Worm (Caenorhabditis elegans): ENCODE data around the gene srt-30.
A peak's percentile ranks its signal among the peaks of the same experiment; 100 is the strongest.

srt-30 gene

DNA sequence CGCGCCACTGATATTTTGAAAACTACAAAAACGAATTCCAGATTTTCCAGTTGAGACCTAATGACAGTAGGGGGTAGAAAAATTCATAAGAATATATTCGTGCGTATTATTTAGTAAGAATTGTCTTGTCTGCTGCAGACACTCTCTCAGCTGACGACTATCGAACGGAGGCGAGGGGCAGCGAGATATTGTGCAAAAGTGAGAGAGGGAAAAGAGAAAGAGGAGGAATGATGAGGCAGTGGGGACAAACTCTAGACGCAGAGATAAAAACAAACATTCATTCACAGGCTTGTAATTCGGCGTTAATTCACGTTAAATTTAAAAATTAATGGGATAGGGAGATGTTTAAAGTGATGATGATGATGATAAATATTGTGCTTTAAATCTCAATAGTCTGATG is 43.4 kb downstream of the srt-30 start, which contains the start of gene gid-7 (continued):
- no peak for TF ChIP-seq F37D6.2 (tag; optimal IDR thresholded peaks at IDR 0.05)
- no peak for TF ChIP-seq pha-4 (GFP tag; IDR thresholded peaks at IDR 0.05)
- TF ChIP-seq pha-4 (tag; optimal IDR thresholded peaks at IDR 0.05): no peak
- peak; percentile 65 for TF ChIP-seq mes-2 (tag; optimal IDR thresholded peaks at IDR 0.05; ENCODE audit: poor library complexity, severe bottlenecking)
- TF ChIP-seq lin-38 (GFP tag; IDR thresholded peaks at IDR 0.05): peak; percentile 56
- TF ChIP-seq aha-1 (tag): peak; percentile 95
- TF ChIP-seq ctbp-1 (GFP tag; IDR thresholded peaks at IDR 0.05): no peak
- TF ChIP-seq dpl-1 (GFP tag; optimal IDR thresholded peaks at IDR 0.05): peak; percentile 63
- TF ChIP-seq zfp-3 (GFP tag; conservative IDR thresholded peaks at IDR 0.05): no peak

ce11 chrV:3750328-3750727 is 50.0 kb downstream of the srt-30 start:
- no peak for TF ChIP-seq fkh-10 (GFP tag; optimal IDR thresholded peaks at IDR 0.05)
- TF ChIP-seq nhr-77 (tag; optimal IDR thresholded peaks at IDR 0.05): no peak
- no peak for TF ChIP-seq snpc-1.2 (GFP tag; IDR thresholded peaks at IDR 0.05)
- TF ChIP-seq set-16 (GFP tag; IDR thresholded peaks at IDR 0.05): peak; percentile 91
- no peak for TF ChIP-seq dmd-9 (GFP tag; IDR thresholded peaks at IDR 0.05)
- no peak for TF ChIP-seq Y48G9A.11 (GFP tag; IDR thresholded peaks at IDR 0.05)
- no peak for TF ChIP-seq tag-97 (GFP tag; IDR thresholded peaks at IDR 0.05)
- no peak for TF ChIP-seq pqm-1 (tag; optimal IDR thresholded peaks at IDR 0.05)
- TF ChIP-seq egl-27 (tag; optimal IDR thresholded peaks at IDR 0.05): no peak
- TF ChIP-seq aha-1 (tag): peak; percentile 28
- TF ChIP-seq T20F7.1 (GFP tag; optimal IDR thresholded peaks at IDR 0.05): no peak
- no peak for TF ChIP-seq mxl-2 (GFP tag; conservative IDR thresholded peaks at IDR 0.05)
- no peak for TF ChIP-seq attf-4 (tag; optimal IDR thresholded peaks at IDR 0.05)
- TF ChIP-seq ceh-28 (tag; optimal IDR thresholded peaks at IDR 0.05): no peak
- no peak for TF ChIP-seq spr-1 (tag; optimal IDR thresholded peaks at IDR 0.05)
- TF ChIP-seq lim-7 (GFP tag; IDR thresholded peaks at IDR 0.05): no peak
- no peak for TF ChIP-seq dmd-8 (GFP tag; IDR thresholded peaks at IDR 0.05)
- peak; percentile 38; the same call in 1 of the 2 replicates for TF ChIP-seq egl-43 (GFP tag; IDR thresholded peaks at IDR 0.05)
- no peak for TF ChIP-seq mes-2 (tag; optimal IDR thresholded peaks at IDR 0.05; ENCODE audit: poor library complexity, severe bottlenecking)
- TF ChIP-seq ceh-20 (GFP tag; IDR thresholded peaks at IDR 0.05): no peak
- no peak for TF ChIP-seq ceh-44 (GFP tag; IDR thresholded peaks at IDR 0.05)
- TF ChIP-seq nhr-11 (tag; optimal IDR thresholded peaks at IDR 0.05): no peak
- TF ChIP-seq nhr-76 (tag; optimal IDR thresholded peaks at IDR 0.05): no peak
